Fruit fly (Drosophila melanogaster) whole organism, embryonic: ENCODE measurements around the gene HP1b.

ENCODE experiments used
- Atf-2 ChIP-seq: fragments of 200-800 bp; sonication (Bioruptor generic); optimal IDR thresholded peaks from 2 replicates; lab custom pipeline; 2016; ENCODE audit warnings: missing biosample characterization, missing genetic modification characterization
- B-H2 ChIP-seq: fragments of 200-800 bp; sonication (Bioruptor generic); optimal IDR thresholded peaks from 2 replicates; lab custom pipeline; 2018; ENCODE audit warnings: missing biosample characterization, mild to moderate bottlenecking, missing genetic modification characterization
- BtbVII ChIP-seq: fragments of 200-800 bp; sonication (Bioruptor generic); optimal IDR thresholded peaks from 3 replicates; lab custom pipeline; 2017; ENCODE audit warnings: missing biosample characterization, mild to moderate bottlenecking, missing genetic modification characterization
- CG16815 ChIP-seq: fragments of 200-800 bp; sonication (Bioruptor generic); optimal IDR thresholded peaks from 3 replicates; lab custom pipeline; 2017; ENCODE audit warnings: missing biosample characterization, mild to moderate bottlenecking, missing genetic modification characterization
- CG1792 ChIP-seq: fragments of 200-800 bp; sonication (Bioruptor generic); optimal IDR thresholded peaks from 2 replicates; lab custom pipeline; 2016; ENCODE audit warnings: missing biosample characterization, missing genetic modification characterization
- CG30431 ChIP-seq: fragments of 200-800 bp; sonication (Bioruptor generic); optimal IDR thresholded peaks from 2 replicates; lab custom pipeline; 2017; ENCODE audit warnings: missing biosample characterization, missing genetic modification characterization
- CG31441 ChIP-seq: fragments of 200-800 bp; sonication (Bioruptor generic); IDR thresholded peaks from 2 replicates; pipeline ENCODE4 v1.3.6; 2022; ENCODE audit warnings: missing biosample characterization, missing genetic modification characterization
- CG34224 ChIP-seq: fragments of 200-800 bp; sonication (Bioruptor generic); IDR thresholded peaks from 3 replicates; pipeline ENCODE4 v1.3.6; 2022; ENCODE audit warnings: missing biosample characterization, missing genetic modification characterization; ENCODE audit not compliant: partially characterized antibody
- CG3995 ChIP-seq: fragments of 200-800 bp; sonication (Bioruptor generic); optimal IDR thresholded peaks from 3 replicates; lab custom pipeline; 2016; ENCODE audit warnings: missing biosample characterization, missing genetic modification characterization
- CG4820 ChIP-seq: fragments of 200-800 bp; sonication (Bioruptor generic); optimal IDR thresholded peaks from 3 replicates; lab custom pipeline; 2016; ENCODE audit warnings: missing biosample characterization, missing genetic modification characterization
- CG6854 ChIP-seq: fragments of 200-800 bp; sonication (Bioruptor generic); optimal IDR thresholded peaks from 3 replicates; lab custom pipeline; 2017; ENCODE audit warnings: missing biosample characterization, mild to moderate bottlenecking, missing genetic modification characterization
- CG7271 ChIP-seq: fragments of 200-800 bp; sonication (Bioruptor generic); optimal IDR thresholded peaks from 2 replicates; lab custom pipeline; 2018; ENCODE audit warnings: missing biosample characterization, mild to moderate bottlenecking, missing genetic modification characterization, moderate library complexity
- CG7357 ChIP-seq: fragments of 200-800 bp; sonication (Bioruptor generic); IDR thresholded peaks from 3 replicates; pipeline ENCODE4 v1.3.6; 2022; ENCODE audit warnings: missing biosample characterization, missing genetic modification characterization
- CG7928 ChIP-seq: fragments of 200-800 bp; sonication (Bioruptor generic); optimal IDR thresholded peaks from 2 replicates; lab custom pipeline; 2017; ENCODE audit warnings: missing biosample characterization, mild to moderate bottlenecking, missing genetic modification characterization
- CTCF ChIP-seq: fragments of 200-800 bp; sonication (Bioruptor generic); optimal IDR thresholded peaks from 2 replicates; lab custom pipeline; 2017; ENCODE audit warnings: missing biosample characterization, mild to moderate bottlenecking, missing genetic modification characterization, moderate library complexity
- Eip74EF ChIP-seq, 2 experiments: fragments of 200-800 bp in 1 of 2; fragments of >200 bp in 1 of 2; sonication (Bioruptor generic) in 1 of 2; optimal IDR thresholded peaks; 2 replicates each; lab custom pipeline; 2017 to 2019; ENCODE audit warnings: missing biosample characterization in 2 of 2, missing genetic modification characterization in 2 of 2, mild to moderate bottlenecking in 1 of 2, moderate library complexity in 1 of 2
- Hr51 ChIP-seq, 2 experiments: fragments of 200-800 bp; sonication (Bioruptor generic); optimal IDR thresholded peaks; 2 replicates in 1 of 2; 3 replicates in 1 of 2; lab custom pipeline; 2016 to 2018; ENCODE audit warnings: missing biosample characterization in 2 of 2, missing genetic modification characterization in 2 of 2, mild to moderate bottlenecking in 1 of 2, moderate library complexity in 1 of 2
- Meics ChIP-seq: fragments of 200-800 bp; sonication (Bioruptor generic); optimal IDR thresholded peaks from 2 replicates; lab custom pipeline; 2017; ENCODE audit warnings: missing biosample characterization, mild to moderate bottlenecking, missing genetic modification characterization
- Mes4 ChIP-seq: fragments of 200-800 bp; sonication (Bioruptor generic); optimal IDR thresholded peaks from 2 replicates; lab custom pipeline; 2016; ENCODE audit warnings: missing biosample characterization, missing genetic modification characterization
- Opbp ChIP-seq: fragments of 200-800 bp; sonication (Bioruptor generic); IDR thresholded peaks from 3 replicates; pipeline ENCODE4 v1.3.6; 2022; ENCODE audit warnings: missing biosample characterization, missing genetic modification characterization; ENCODE audit not compliant: partially characterized antibody
- Sox102F ChIP-seq: fragments of 200-800 bp; sonication (Bioruptor generic); optimal IDR thresholded peaks from 2 replicates; lab custom pipeline; 2018; ENCODE audit warnings: missing biosample characterization, mild to moderate bottlenecking, missing genetic modification characterization, moderate library complexity
- Usf ChIP-seq: fragments of 200-800 bp; sonication (Bioruptor generic); optimal IDR thresholded peaks from 2 replicates; lab custom pipeline; 2017; ENCODE audit warnings: missing genotype, missing biosample characterization, missing genetic modification characterization
- Xrp1 ChIP-seq: fragments of 200-800 bp; sonication (Bioruptor generic); IDR thresholded peaks from 2 replicates; pipeline ENCODE4 v1.3.6; 2022; ENCODE audit warnings: missing biosample characterization, missing genetic modification characterization
- chif ChIP-seq, 2 experiments: fragments of 200-800 bp; sonication (Bioruptor generic); optimal IDR thresholded peaks; 3 replicates each; lab custom pipeline; 2016; ENCODE audit warnings: missing biosample characterization in 2 of 2, missing genetic modification characterization in 2 of 2
- ci ChIP-seq: fragments of 200-800 bp; sonication (Bioruptor generic); IDR thresholded peaks from 3 replicates; pipeline ENCODE4 v1.3.6; 2022; ENCODE audit warnings: missing biosample characterization, missing genetic modification characterization
- cwo ChIP-seq: fragments of 200-800 bp; sonication (Bioruptor generic); optimal IDR thresholded peaks from 3 replicates; lab custom pipeline; 2017; ENCODE audit warnings: missing biosample characterization, missing genetic modification characterization, mild to moderate bottlenecking, moderate library complexity, missing genetic modification reagents
- disco-r ChIP-seq: fragments of 200-800 bp; sonication (Bioruptor generic); optimal IDR thresholded peaks from 2 replicates; lab custom pipeline; 2016; ENCODE audit warnings: missing biosample characterization, missing genetic modification characterization
- dmrt99B ChIP-seq: fragments of 200-800 bp; sonication (Bioruptor generic); optimal IDR thresholded peaks from 2 replicates; lab custom pipeline; 2018; ENCODE audit warnings: missing biosample characterization, mild to moderate bottlenecking, missing genetic modification characterization, moderate library complexity
- ewg ChIP-seq: fragments of 200-800 bp; sonication (Bioruptor generic); optimal IDR thresholded peaks from 3 replicates; lab custom pipeline; 2017; ENCODE audit warnings: mild to moderate bottlenecking, missing biosample characterization, missing genetic modification reagents, missing genetic modification characterization
- fd96Cb ChIP-seq: fragments of 200-800 bp; sonication (Bioruptor generic); optimal IDR thresholded peaks from 2 replicates; lab custom pipeline; 2018; ENCODE audit warnings: missing biosample characterization, mild to moderate bottlenecking, missing genetic modification characterization, moderate library complexity
- gem ChIP-seq: fragments of 200-800 bp; sonication (Bioruptor generic); optimal IDR thresholded peaks from 2 replicates; lab custom pipeline; 2019; ENCODE audit warnings: missing biosample characterization, mild to moderate bottlenecking, missing genetic modification characterization, moderate library complexity
- ind ChIP-seq: fragments of 200-800 bp; sonication (Bioruptor generic); optimal IDR thresholded peaks from 3 replicates; lab custom pipeline; 2016; ENCODE audit warnings: missing biosample characterization, missing genetic modification characterization
- kni ChIP-seq: fragments of 200-800 bp; sonication (Bioruptor generic); optimal IDR thresholded peaks from 3 replicates; lab custom pipeline; 2017; ENCODE audit warnings: mild to moderate bottlenecking, missing biosample characterization, missing genetic modification reagents, missing genetic modification characterization
- lola ChIP-seq, 3 experiments: fragments of >200 bp in 2 of 3; fragments of 200-800 bp in 1 of 3; sonication (Bioruptor generic) in 1 of 3; optimal IDR thresholded peaks; 2 replicates each; lab custom pipeline; 2017 to 2019; ENCODE audit warnings: missing biosample characterization in 3 of 3, missing genetic modification characterization in 3 of 3, mild to moderate bottlenecking in 1 of 3, moderate library complexity in 1 of 3
- oc ChIP-seq: fragments of 200-800 bp; sonication (Bioruptor generic); optimal IDR thresholded peaks from 2 replicates; lab custom pipeline; 2018; ENCODE audit warnings: missing biosample characterization, mild to moderate bottlenecking, missing genetic modification characterization, moderate library complexity
- odd ChIP-seq: fragments of 200-800 bp; sonication (Bioruptor generic); optimal IDR thresholded peaks from 2 replicates; lab custom pipeline; 2017; ENCODE audit warnings: missing biosample characterization, mild to moderate bottlenecking, missing genetic modification characterization
- org-1 ChIP-seq: fragments of 200-800 bp; sonication (Bioruptor generic); optimal IDR thresholded peaks from 2 replicates; lab custom pipeline; 2017; ENCODE audit warnings: missing biosample characterization, missing genetic modification characterization
- pb ChIP-seq: fragments of 200-800 bp; sonication (Bioruptor generic); optimal IDR thresholded peaks from 3 replicates; lab custom pipeline; 2016; ENCODE audit warnings: missing biosample characterization, missing genetic modification characterization
- peb ChIP-seq: fragments of 200-800 bp; sonication (Bioruptor generic); IDR thresholded peaks from 2 replicates; pipeline ENCODE4 v1.3.6; 2022; ENCODE audit warnings: missing biosample characterization, missing genetic modification characterization
- pho ChIP-seq: fragments of 200-800 bp; sonication (Bioruptor generic); optimal IDR thresholded peaks from 2 replicates; lab custom pipeline; 2016; ENCODE audit warnings: missing biosample characterization, missing genetic modification characterization
- pum ChIP-seq: fragments of 200-800 bp; sonication (Bioruptor generic); optimal IDR thresholded peaks from 2 replicates; lab custom pipeline; 2016; ENCODE audit warnings: missing biosample characterization, missing genetic modification characterization
- sens ChIP-seq: fragments of 200-800 bp; sonication (Bioruptor generic); peaks from one replicate; lab custom pipeline; 2016; ENCODE audit warnings: missing biosample characterization, missing genetic modification characterization
- sima ChIP-seq: fragments of 200-800 bp; sonication (Bioruptor generic); optimal IDR thresholded peaks from 2 replicates; lab custom pipeline; 2016; ENCODE audit warnings: missing biosample characterization, missing genetic modification characterization
- sisA ChIP-seq: fragments of 200-800 bp; sonication (Bioruptor generic); IDR thresholded peaks from 2 replicates; pipeline ENCODE4 v1.3.6; 2022; ENCODE audit warnings: missing biosample characterization, missing genetic modification characterization
- sna ChIP-seq: fragments of 200-800 bp; sonication (Bioruptor generic); IDR thresholded peaks from 2 replicates; pipeline ENCODE4 v1.3.6; 2022; ENCODE audit warnings: missing biosample characterization, missing genetic modification characterization; ENCODE audit not compliant: partially characterized antibody
- sob ChIP-seq: fragments of 200-800 bp; sonication (Bioruptor generic); IDR thresholded peaks from 2 replicates; pipeline ENCODE4 v1.3.6; 2022; ENCODE audit warnings: missing biosample characterization, missing genetic modification characterization
- sr ChIP-seq: fragments of 200-800 bp; sonication (Bioruptor generic); IDR thresholded peaks from 3 replicates; pipeline ENCODE4 v1.3.6; 2022; ENCODE audit warnings: missing biosample characterization, missing genetic modification characterization
- tio ChIP-seq: fragments of 200-800 bp; sonication (Bioruptor generic); optimal IDR thresholded peaks from 2 replicates; lab custom pipeline; 2017; ENCODE audit warnings: missing biosample characterization, missing genetic modification characterization, inconsistent platforms
- zen ChIP-seq: fragments of 200-800 bp; sonication (Bioruptor generic); optimal IDR thresholded peaks from 3 replicates; lab custom pipeline; 2018; ENCODE audit warnings: missing biosample characterization, mild to moderate bottlenecking, missing genetic modification characterization, moderate library complexity

The HP1b gene

dm6 chrX:9041789-9042456 lies 38.9 kb upstream of the HP1b start (continued):
- TF ChIP-seq Hr51 (GFP tag; optimal IDR thresholded peaks at IDR 0.05; lab: Kevin White, UChicago) (peak in 1 of 2 experiments; percentile 64), Sox102F (peak; percentile 58), sens (peak; percentile 94), pum (GFP tag; lab: Kevin White, UChicago) (peak; percentile 64), CG3995 (GFP tag; lab: Kevin White, UChicago) (no peak), zen (tag; lab: Kevin White, UChicago) (no peak), CG31441 (GFP tag; lab: Robert Waterston, UW) (peak; percentile 48; the same call in 1 of the 2 replicates), sima (GFP tag; lab: Kevin White, UChicago) (no peak), CG4820 (GFP tag; lab: Kevin White, UChicago) (peak; percentile 50), CTCF (GFP tag; lab: Kevin White, UChicago) (no peak), pb (GFP tag; lab: Kevin White, UChicago) (peak; percentile 18), org-1 (GFP tag; lab: Kevin White, UChicago) (peak; percentile 23), Meics (GFP tag; lab: Kevin White, UChicago) (peak; percentile 4), BtbVII (GFP tag; lab: Kevin White, UChicago) (no peak), ind (peak; percentile 27), dmrt99B (tag; lab: Kevin White, UChicago) (peak; percentile 67), sisA (GFP tag; lab: Robert Waterston, UW) (no peak; the same call in 1 of the 2 replicates), Mes4 (peak; percentile 39), sob (GFP tag; lab: Robert Waterston, UW) (no peak), Atf-2 (GFP tag; lab: Kevin White, UChicago) (peak; percentile 50), ci (peak; percentile 5; the same call in 1 of the 3 replicates), odd (peak; percentile 45), Opbp (GFP tag; lab: Robert Waterston, UW) (no peak), lola (GFP tag; optimal IDR thresholded peaks at IDR 0.05; lab: Kevin White, UChicago) (peak in 1 of 3 experiments; percentile 79), kni (no peak), cwo (GFP tag; lab: Kevin White, UChicago) (peak; percentile 26), gem (tag; lab: Kevin White, UChicago) (peak; percentile 72), CG7357 (GFP tag; lab: Robert Waterston, UW) (no peak), CG16815 (peak; percentile 62), B-H2 (no peak), CG1792 (GFP tag; lab: Kevin White, UChicago) (no peak), peb (GFP tag; lab: Robert Waterston, UW) (0 out of 2 replicates have a peak, but pooled peaks have one; percentile 23), sna (no peak), tio (GFP tag; lab: Kevin White, UChicago) (peak; percentile 72), ewg (GFP tag; lab: Kevin White, UChicago) (peak; percentile 21), pho (no peak), Eip74EF (GFP tag; optimal IDR thresholded peaks at IDR 0.05; lab: Kevin White, UChicago) (peak in 1 of 2 experiments; percentile 61), CG7271 (no peak), CG7928 (GFP tag; lab: Kevin White, UChicago) (no peak), oc (no peak), CG30431 (peak; percentile 46), CG34224 (GFP tag; lab: Robert Waterston, UW) (no peak), fd96Cb (tag; lab: Kevin White, UChicago) (peak; percentile 49), chif (GFP tag; optimal IDR thresholded peaks at IDR 0.05; lab: Kevin White, UChicago) (peak; percentile 21 to 57), sr (GFP tag; lab: Robert Waterston, UW) (no peak; the same call in 2 of the 3 replicates), Usf (GFP tag; lab: Kevin White, UChicago) (peak; percentile 29), CG6854 (no peak), Xrp1 (GFP tag; lab: Robert Waterston, UW) (peak; percentile 78), disco-r (GFP tag; lab: Kevin White, UChicago) (no peak)
